Worm (Caenorhabditis elegans) whole organism, L2 larva: Measurements from ENCODE around the gene dhs-16.
A peak's percentile ranks its signal among the peaks of the same experiment; 100 is the strongest.

Experiments
- C34F6.9 ChIP-seq: fragments of 150-350 bp; optimal IDR thresholded peaks from 2 replicates; lab custom pipeline; 2014; ENCODE audit warnings: missing biosample characterization, missing genetic modification characterization
- F13H6.1 ChIP-seq: sonication (generic microtip); optimal IDR thresholded peaks from 2 replicates; lab custom pipeline; 2016; ENCODE audit warnings: missing genetic modification characterization, missing compliant biosample characterization
- R02D3.7 ChIP-seq: fragments of 150-350 bp; optimal IDR thresholded peaks from 2 replicates; lab custom pipeline; 2014; ENCODE audit warnings: missing biosample characterization, missing genetic modification characterization
- Y55F3AM.14 ChIP-seq: fragments of 200-800 bp; sonication (Bioruptor generic); optimal IDR thresholded peaks from 2 replicates; lab custom pipeline; 2018; ENCODE audit warnings: mild to moderate bottlenecking, missing genetic modification characterization, missing compliant biosample characterization
- ZK546.5 ChIP-seq: sonication (generic microtip); optimal IDR thresholded peaks from 2 replicates; lab custom pipeline; 2017; ENCODE audit warnings: missing biosample characterization, missing genetic modification characterization
- alr-1 ChIP-seq: fragments of 150-350 bp; optimal IDR thresholded peaks from 2 replicates; lab custom pipeline; 2014; ENCODE audit warnings: missing biosample characterization, missing genetic modification characterization
- aly-2 ChIP-seq: fragments of 150-350 bp; optimal IDR thresholded peaks from 2 replicates; lab custom pipeline; 2014; ENCODE audit warnings: missing biosample characterization, missing genetic modification characterization
- ama-1 ChIP-seq: fragments of 150-350 bp; optimal IDR thresholded peaks from 2 replicates; lab custom pipeline; 2018; ENCODE audit warnings: inconsistent platforms
- blmp-1 ChIP-seq: sonication (generic microtip); optimal IDR thresholded peaks from 2 replicates; lab custom pipeline; 2017; ENCODE audit warnings: missing genetic modification characterization, mild to moderate bottlenecking, missing compliant biosample characterization, antibody characterized with exemption, moderate library complexity; ENCODE audit not compliant: insufficient read depth
- ceh-16 ChIP-seq: fragments of 150-350 bp; optimal IDR thresholded peaks from 2 replicates; lab custom pipeline; 2014; ENCODE audit warnings: missing biosample characterization, missing genetic modification characterization
- crh-2 ChIP-seq: sonication (generic microtip); optimal IDR thresholded peaks from 2 replicates; lab custom pipeline; 2017; ENCODE audit warnings: missing biosample characterization, missing genetic modification characterization
- dmd-4 ChIP-seq: sonication (generic microtip); optimal IDR thresholded peaks from 2 replicates; lab custom pipeline; 2017; ENCODE audit warnings: missing biosample characterization, missing genetic modification characterization
- egl-27 ChIP-seq: sonication (generic microtip); optimal IDR thresholded peaks from 3 replicates; lab custom pipeline; 2017; ENCODE audit warnings: missing biosample characterization, missing genetic modification reagents, missing genetic modification characterization
- elt-1 ChIP-seq: fragments of 150-350 bp; optimal IDR thresholded peaks from 2 replicates; lab custom pipeline; 2014; ENCODE audit warnings: missing biosample characterization, missing genetic modification characterization
- elt-3 ChIP-seq: sonication (generic microtip); optimal IDR thresholded peaks from 2 replicates; lab custom pipeline; 2017; ENCODE audit warnings: missing biosample characterization, missing genetic modification characterization
- gmeb-1 ChIP-seq: fragments of 150-350 bp; optimal IDR thresholded peaks from 2 replicates; lab custom pipeline; 2014; ENCODE audit warnings: missing biosample characterization, missing genetic modification characterization
- lin-11 ChIP-seq: fragments of 150-350 bp; sonication (generic microtip); optimal IDR thresholded peaks from 2 replicates; lab custom pipeline; 2014; ENCODE audit warnings: missing biosample characterization, missing genetic modification characterization, inconsistent platforms, mixed read lengths
- lin-39 ChIP-seq: fragments of 150-350 bp; optimal IDR thresholded peaks from 2 replicates; lab custom pipeline; 2014; ENCODE audit warnings: missing biosample characterization, missing genetic modification reagents, missing genetic modification characterization
- mab-5 ChIP-seq: fragments of 150-350 bp; optimal IDR thresholded peaks from 2 replicates; lab custom pipeline; 2014; ENCODE audit warnings: missing biosample characterization, missing genetic modification characterization
- mbf-1 ChIP-seq: sonication (generic microtip); optimal IDR thresholded peaks from 2 replicates; lab custom pipeline; 2017; ENCODE audit warnings: missing biosample characterization, missing genetic modification characterization
- mdl-1 ChIP-seq, 2 experiments: fragments of 150-350 bp in 1 of 2; sonication (generic microtip) in 1 of 2; optimal IDR thresholded peaks; 2 replicates each; lab custom pipeline; 2017; ENCODE audit warnings: missing biosample characterization in 2 of 2, missing genetic modification characterization in 2 of 2
- nhr-10 ChIP-seq: sonication (generic microtip); optimal IDR thresholded peaks from 2 replicates; lab custom pipeline; 2017; ENCODE audit warnings: missing biosample characterization, missing genetic modification characterization
- nhr-11 ChIP-seq: fragments of 150-350 bp; optimal IDR thresholded peaks from 2 replicates; lab custom pipeline; 2014; ENCODE audit warnings: missing biosample characterization, missing genetic modification characterization
- nhr-129 ChIP-seq: fragments of 150-350 bp; optimal IDR thresholded peaks from 2 replicates; lab custom pipeline; 2014; ENCODE audit warnings: missing biosample characterization, missing genetic modification characterization
- nhr-23 ChIP-seq: fragments of 150-350 bp; optimal IDR thresholded peaks from 2 replicates; lab custom pipeline; 2014; ENCODE audit warnings: missing biosample characterization, missing genetic modification reagents, missing genetic modification characterization
- nhr-237 ChIP-seq: fragments of 150-350 bp; optimal IDR thresholded peaks from 2 replicates; lab custom pipeline; 2014; ENCODE audit warnings: missing biosample characterization, missing genetic modification characterization
- nhr-6 ChIP-seq: fragments of 150-350 bp; optimal IDR thresholded peaks from 2 replicates; lab custom pipeline; 2014; ENCODE audit warnings: missing biosample characterization, missing genetic modification characterization
- nhr-77 ChIP-seq: fragments of 150-350 bp; optimal IDR thresholded peaks from 2 replicates; lab custom pipeline; 2014; ENCODE audit warnings: missing biosample characterization, missing genetic modification characterization
- peb-1 ChIP-seq: fragments of 150-350 bp; optimal IDR thresholded peaks from 2 replicates; lab custom pipeline; 2014; ENCODE audit warnings: missing biosample characterization, missing genetic modification characterization
- sem-4 ChIP-seq: fragments of 150-350 bp; optimal IDR thresholded peaks from 2 replicates; lab custom pipeline; 2014; ENCODE audit warnings: missing biosample characterization, missing genetic modification reagents, missing genetic modification characterization
- skn-1 ChIP-seq: sonication (generic microtip); optimal IDR thresholded peaks from 2 replicates; lab custom pipeline; 2017; ENCODE audit warnings: missing biosample characterization, missing genetic modification characterization
- sma-3 ChIP-seq: sonication (generic microtip); optimal IDR thresholded peaks from 2 replicates; lab custom pipeline; 2016; ENCODE audit warnings: missing genetic modification reagents, missing genetic modification characterization, missing compliant biosample characterization
- sma-9 ChIP-seq, 2 experiments: fragments of 150-350 bp in 1 of 2; sonication (generic microtip) in 1 of 2; optimal IDR thresholded peaks; 2 replicates each; lab custom pipeline; 2014 to 2016; ENCODE audit warnings: missing genetic modification characterization in 2 of 2, mild to moderate bottlenecking in 1 of 2, missing biosample characterization in 1 of 2, missing compliant biosample characterization in 1 of 2, missing genetic modification reagents in 1 of 2, moderate library complexity in 1 of 2
- unc-39 ChIP-seq: fragments of 150-350 bp; optimal IDR thresholded peaks from 2 replicates; lab custom pipeline; 2014; ENCODE audit warnings: missing biosample characterization, missing genetic modification characterization
- unc-55 ChIP-seq: fragments of 150-350 bp; sonication (generic microtip); optimal IDR thresholded peaks from 3 replicates; lab custom pipeline; 2014; ENCODE audit warnings: missing biosample characterization, missing genetic modification reagents, missing genetic modification characterization
- unc-62 ChIP-seq: fragments of 150-350 bp; optimal IDR thresholded peaks from 2 replicates; lab custom pipeline; 2014; ENCODE audit warnings: missing biosample characterization, missing genetic modification reagents, missing genetic modification characterization
- zag-1 ChIP-seq: fragments of 150-350 bp; optimal IDR thresholded peaks from 2 replicates; lab custom pipeline; 2014; ENCODE audit warnings: missing biosample characterization, missing genetic modification characterization
- ztf-1 ChIP-seq: fragments of 200-800 bp; sonication (Bioruptor generic); conservative IDR thresholded peaks from 2 replicates; pipeline ENCODE4 v1.3.6; 2022; ENCODE audit warnings: missing genetic modification characterization, missing compliant biosample characterization
- ztf-11 ChIP-seq: sonication (generic microtip); optimal IDR thresholded peaks from 2 replicates; lab custom pipeline; 2017; ENCODE audit warnings: missing biosample characterization, missing genetic modification characterization

dhs-16 gene

DNA sequence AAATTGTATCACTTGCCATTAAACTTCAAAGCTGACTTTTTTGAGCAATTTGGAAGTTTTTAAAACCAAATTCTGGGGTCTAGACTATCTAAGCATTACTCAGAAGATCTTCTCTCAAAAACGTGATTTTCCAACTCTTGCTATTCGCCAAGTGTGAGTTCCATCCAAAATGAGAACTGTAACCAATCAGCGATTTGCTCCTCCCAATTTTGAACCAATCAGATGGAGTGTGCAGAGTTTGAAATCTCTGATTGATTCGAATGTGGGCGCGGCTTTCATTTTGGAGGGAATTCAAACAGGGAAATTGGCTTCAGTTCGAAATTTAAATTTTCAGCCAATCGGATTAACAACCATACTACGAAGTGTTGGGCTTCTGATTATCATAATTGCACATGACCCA, 30.5 kb upstream of the dhs-16 start:
- no peak for TF ChIP-seq ceh-16 (tag; lab: Kevin White, UChicago)
- TF ChIP-seq nhr-6 (tag; lab: Kevin White, UChicago): no peak
- TF ChIP-seq unc-62 (GFP tag; lab: Kevin White, UChicago): no peak
- no peak for TF ChIP-seq sma-9 (GFP tag; optimal IDR thresholded peaks at IDR 0.05; lab: Kevin White, UChicago)
- no peak for TF ChIP-seq sma-9 (tag; optimal IDR thresholded peaks at IDR 0.05; lab: Kevin White, UChicago)
- TF ChIP-seq ztf-1 (GFP tag; lab: Robert Waterston, UW): no peak
- no peak for TF ChIP-seq C34F6.9 (tag; lab: Kevin White, UChicago)
- no peak for TF ChIP-seq Y55F3AM.14 (GFP tag; lab: Kevin White, UChicago)
- TF ChIP-seq nhr-10 (tag; lab: Kevin White, UChicago): no peak
- TF ChIP-seq alr-1 (tag; lab: Kevin White, UChicago): no peak
- TF ChIP-seq unc-55 (GFP tag; lab: Kevin White, UChicago): no peak
- no peak for TF ChIP-seq lin-39

DNA sequence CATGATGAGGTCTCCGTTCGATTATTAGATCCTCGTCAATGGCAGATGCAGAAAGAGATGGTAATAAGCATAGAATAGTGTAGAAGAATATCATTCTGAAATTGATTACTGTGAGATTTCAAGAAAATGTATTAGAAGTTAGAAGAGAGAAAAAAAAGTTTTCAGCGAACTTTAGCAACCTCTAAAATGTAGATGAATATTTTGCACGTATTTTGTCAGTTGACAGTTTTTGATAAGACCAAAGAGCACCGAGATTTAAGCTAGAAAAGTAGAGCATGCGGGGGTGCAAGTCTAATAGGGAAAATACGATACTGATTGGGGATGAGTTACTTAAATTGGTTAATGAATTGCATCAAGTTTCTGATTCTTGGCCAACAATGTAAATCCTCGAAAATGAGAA, 28.8 kb upstream of the dhs-16 start, which contains the start of gene M03F8.6:
Gene M03F8.6, minus strand, starts transcription at position 101 of the 400 bp plus-strand sequence.
- no peak for TF ChIP-seq ztf-11 (tag; lab: Kevin White, UChicago)
- TF ChIP-seq egl-27 (tag; lab: Kevin White, UChicago): no peak
- TF ChIP-seq aly-2: no peak
- TF ChIP-seq, all 48 proteins: peak for 0

DNA sequence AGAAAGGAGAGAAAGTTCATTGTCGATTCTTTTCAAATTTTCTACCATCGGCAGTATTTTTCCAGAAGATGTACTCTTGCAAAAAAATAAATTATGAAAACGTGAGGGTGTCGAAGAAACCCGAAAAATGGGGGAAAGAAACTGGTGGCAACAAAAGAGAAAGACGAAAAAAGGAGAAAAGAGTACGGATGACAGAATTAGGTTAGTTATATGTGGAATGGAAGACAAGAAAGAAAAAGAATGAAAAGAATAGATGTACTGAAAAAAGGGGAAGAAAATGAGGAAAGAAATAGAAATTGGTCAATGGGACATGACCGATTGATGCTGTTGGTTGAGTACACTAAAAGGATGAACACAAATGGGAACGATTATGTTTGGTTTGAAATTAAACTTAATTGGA, 27.9 kb upstream of the dhs-16 start:
- TF ChIP-seq aly-2 (no peak), mab-5 (tag; lab: Kevin White, UChicago) (no peak), nhr-23 (tag; lab: Kevin White, UChicago) (no peak), nhr-10 (tag; lab: Kevin White, UChicago) (no peak), mdl-1 (tag; optimal IDR thresholded peaks at IDR 0.05; lab: Kevin White, UChicago) (no peak), F13H6.1 (tag; lab: Kevin White, UChicago) (no peak), egl-27 (tag; lab: Kevin White, UChicago) (no peak)

DNA sequence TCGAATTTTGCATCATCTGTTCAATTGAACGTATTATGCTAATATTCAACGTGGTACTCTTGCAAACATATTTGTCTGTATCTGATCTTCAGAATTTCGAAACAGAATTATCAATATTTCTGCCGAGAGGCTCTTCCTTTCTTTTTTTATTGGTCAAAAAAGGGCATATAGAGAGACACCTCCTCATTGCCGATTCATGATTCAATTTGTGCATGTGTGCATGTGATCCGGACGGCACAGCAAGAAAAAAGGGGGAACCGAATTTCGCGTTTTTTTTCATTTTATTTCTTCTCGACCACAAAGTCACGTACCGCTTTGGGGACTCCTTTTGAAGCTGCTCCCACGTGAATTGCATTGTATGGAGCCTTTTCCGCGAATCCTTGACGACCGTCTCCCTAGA, 22.0 kb upstream of the dhs-16 start, which contains the start of gene mcp-1:
Gene mcp-1, plus strand, starts transcription at position 292 of the 400 bp plus-strand sequence.
- TF ChIP-seq unc-62 (GFP tag; lab: Kevin White, UChicago) (no peak), ceh-16 (tag; lab: Kevin White, UChicago) (no peak), sma-9 (GFP tag; optimal IDR thresholded peaks at IDR 0.05; lab: Kevin White, UChicago) (peak; percentile 27), sma-9 (tag; optimal IDR thresholded peaks at IDR 0.05; lab: Kevin White, UChicago) (no peak), alr-1 (tag; lab: Kevin White, UChicago) (no peak), nhr-237 (tag; lab: Kevin White, UChicago) (no peak), elt-3 (tag; lab: Kevin White, UChicago) (no peak), zag-1 (peak; percentile 14), Y55F3AM.14 (GFP tag; lab: Kevin White, UChicago) (no peak), nhr-129 (tag; lab: Kevin White, UChicago) (peak; percentile 24), F13H6.1 (tag; lab: Kevin White, UChicago) (peak; percentile 5), sem-4 (tag; lab: Kevin White, UChicago) (no peak), C34F6.9 (tag; lab: Kevin White, UChicago) (peak; percentile 32)

DNA sequence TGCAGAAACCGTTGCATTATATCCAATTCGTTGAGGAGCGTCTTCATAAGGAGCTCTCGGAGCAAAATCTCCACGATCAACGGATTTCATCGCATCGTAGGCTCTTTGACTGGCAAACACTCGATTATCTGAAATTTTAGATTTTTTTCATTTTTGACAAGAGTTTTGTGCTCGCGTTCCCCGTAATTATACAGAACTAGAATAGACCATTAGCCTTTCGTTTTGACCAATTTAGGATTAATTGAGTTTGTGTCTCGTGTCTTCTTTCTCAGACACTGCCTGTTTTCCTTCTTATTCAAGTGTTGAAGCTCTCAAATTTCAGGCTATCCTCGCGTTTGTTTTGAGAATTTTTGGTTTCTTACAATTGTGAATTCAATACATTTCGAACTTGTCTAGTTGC, 20.5 kb upstream of the dhs-16 start:
- no peak for TF ChIP-seq blmp-1 (tag; lab: Kevin White, UChicago)
- TF ChIP-seq gmeb-1: no peak
- TF ChIP-seq unc-55 (GFP tag; lab: Kevin White, UChicago): no peak
- TF ChIP-seq elt-3 (tag; lab: Kevin White, UChicago): no peak
- no peak for TF ChIP-seq unc-39
- TF ChIP-seq mdl-1 (tag; optimal IDR thresholded peaks at IDR 0.05; lab: Kevin White, UChicago): no peak

DNA sequence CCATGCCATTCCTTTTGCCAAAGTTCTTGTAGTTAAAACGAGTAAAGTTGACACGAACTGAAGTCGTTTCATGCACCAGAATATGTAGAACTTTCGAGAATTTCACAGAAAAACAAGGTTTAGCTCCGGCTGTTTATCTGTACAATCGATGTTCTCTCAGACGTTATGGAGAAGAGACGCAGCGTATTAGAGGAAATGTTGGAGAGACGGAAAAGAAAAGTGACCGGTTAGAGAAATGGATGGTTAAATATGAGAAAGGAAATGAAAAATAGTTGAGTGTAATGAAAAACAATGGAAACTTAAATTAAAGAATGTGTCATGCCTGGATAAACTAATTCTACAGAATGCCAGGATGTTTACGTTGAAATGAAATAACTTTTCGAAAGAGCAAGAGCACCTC, 19.8 kb upstream of the dhs-16 start, which contains the start of gene pcm-1:
Gene pcm-1, minus strand, starts transcription at position 187 of the 400 bp plus-strand sequence.
- TF ChIP-seq nhr-6 (tag; lab: Kevin White, UChicago): no peak
- no peak for TF ChIP-seq lin-11 (tag; lab: Kevin White, UChicago)
- no peak for TF ChIP-seq mbf-1 (tag; lab: Kevin White, UChicago)
- TF ChIP-seq ztf-1 (GFP tag; lab: Robert Waterston, UW): no peak
- no peak for TF ChIP-seq ceh-16 (tag; lab: Kevin White, UChicago)
- TF ChIP-seq crh-2 (tag; lab: Kevin White, UChicago): peak; percentile 44
- TF ChIP-seq lin-39: no peak
- TF ChIP-seq unc-62 (GFP tag; lab: Kevin White, UChicago): no peak
- TF ChIP-seq ama-1: peak; percentile 69
- no peak for TF ChIP-seq sma-3 (GFP tag; lab: Kevin White, UChicago)
- peak; percentile 58 for TF ChIP-seq unc-55 (GFP tag; lab: Kevin White, UChicago)
- no peak for TF ChIP-seq Y55F3AM.14 (GFP tag; lab: Kevin White, UChicago)
- no peak for TF ChIP-seq zag-1
- no peak for TF ChIP-seq elt-1 (tag; lab: Kevin White, UChicago)
- TF ChIP-seq ZK546.5 (tag; lab: Kevin White, UChicago): no peak
- no peak for TF ChIP-seq blmp-1 (tag; lab: Kevin White, UChicago)
- no peak for TF ChIP-seq sem-4 (tag; lab: Kevin White, UChicago)
- no peak for TF ChIP-seq skn-1
- peak; percentile 59 for TF ChIP-seq nhr-129 (tag; lab: Kevin White, UChicago)
- no peak for TF ChIP-seq dmd-4 (tag; lab: Kevin White, UChicago)
- no peak for TF ChIP-seq nhr-237 (tag; lab: Kevin White, UChicago)
- TF ChIP-seq mab-5 (tag; lab: Kevin White, UChicago): no peak
- no peak for TF ChIP-seq nhr-77
- TF ChIP-seq nhr-11 (tag; lab: Kevin White, UChicago): no peak
- no peak for TF ChIP-seq peb-1
- no peak for TF ChIP-seq aly-2
- no peak for TF ChIP-seq R02D3.7 (tag; lab: Kevin White, UChicago)
